Fruit fly (Drosophila melanogaster) whole organism, prepupa: ENCODE measurements around the gene opa.

Source experiments
- CG10669 ChIP-seq: fragments of 200-800 bp; sonication (Bioruptor generic); optimal IDR thresholded peaks from 3 replicates; lab custom pipeline; 2018; ENCODE audit warnings: missing biosample characterization, mild to moderate bottlenecking, missing genetic modification characterization, moderate library complexity
- CG11762 ChIP-seq: fragments of 200-800 bp; sonication (Bioruptor generic); optimal IDR thresholded peaks from 3 replicates; lab custom pipeline; 2016; ENCODE audit warnings: missing biosample characterization, missing genetic modification characterization; ENCODE audit not compliant: insufficient read depth
- CG6854 ChIP-seq: fragments of 200-800 bp; sonication (Bioruptor generic); optimal IDR thresholded peaks from 2 replicates; lab custom pipeline; 2017; ENCODE audit warnings: missing biosample characterization, mild to moderate bottlenecking, missing genetic modification characterization
- Ets21C ChIP-seq: fragments of 200-800 bp; sonication (Bioruptor generic); optimal IDR thresholded peaks from 3 replicates; lab custom pipeline; 2016; ENCODE audit warnings: missing biosample characterization, missing genetic modification characterization
- Gug ChIP-seq: fragments of 200-800 bp; sonication (Bioruptor generic); IDR thresholded peaks from 2 replicates; pipeline ENCODE4 v1.3.6; 2022; ENCODE audit warnings: missing biosample characterization, missing genetic modification characterization
- Hr4 ChIP-seq: fragments of 200-800 bp; sonication (Bioruptor generic); optimal IDR thresholded peaks from 3 replicates; lab custom pipeline; 2016; ENCODE audit warnings: missing biosample characterization, missing genetic modification characterization
- Lpt ChIP-seq: fragments of 200-800 bp; sonication (Bioruptor generic); optimal IDR thresholded peaks from 3 replicates; lab custom pipeline; 2016; ENCODE audit warnings: missing biosample characterization, missing genetic modification characterization
- Sox102F ChIP-seq: fragments of 200-800 bp; sonication (Bioruptor generic); optimal IDR thresholded peaks from 2 replicates; lab custom pipeline; 2016; ENCODE audit warnings: missing biosample characterization, mild to moderate bottlenecking, missing genetic modification characterization
- achi ChIP-seq: fragments of 200-800 bp; sonication (Bioruptor generic); optimal IDR thresholded peaks from 3 replicates; lab custom pipeline; 2016; ENCODE audit warnings: missing biosample characterization, missing genetic modification characterization
- acj6 ChIP-seq: fragments of 200-800 bp; sonication (Bioruptor generic); optimal IDR thresholded peaks from 3 replicates; lab custom pipeline; 2016; ENCODE audit warnings: missing biosample characterization, missing genetic modification characterization
- lz ChIP-seq: fragments of 200-800 bp; sonication (Bioruptor generic); optimal IDR thresholded peaks from 3 replicates; lab custom pipeline; 2016; ENCODE audit warnings: missing biosample characterization, missing genetic modification characterization
- svp ChIP-seq: fragments of 200-800 bp; sonication (Bioruptor generic); peaks from one replicate; lab custom pipeline; 2016; ENCODE audit warnings: missing biosample characterization, missing genetic modification characterization
- vri ChIP-seq: fragments of 200-800 bp; sonication (Bioruptor generic); optimal IDR thresholded peaks from 3 replicates; lab custom pipeline; 2016; ENCODE audit warnings: missing biosample characterization, mild to moderate bottlenecking, missing genetic modification characterization

DNA sequence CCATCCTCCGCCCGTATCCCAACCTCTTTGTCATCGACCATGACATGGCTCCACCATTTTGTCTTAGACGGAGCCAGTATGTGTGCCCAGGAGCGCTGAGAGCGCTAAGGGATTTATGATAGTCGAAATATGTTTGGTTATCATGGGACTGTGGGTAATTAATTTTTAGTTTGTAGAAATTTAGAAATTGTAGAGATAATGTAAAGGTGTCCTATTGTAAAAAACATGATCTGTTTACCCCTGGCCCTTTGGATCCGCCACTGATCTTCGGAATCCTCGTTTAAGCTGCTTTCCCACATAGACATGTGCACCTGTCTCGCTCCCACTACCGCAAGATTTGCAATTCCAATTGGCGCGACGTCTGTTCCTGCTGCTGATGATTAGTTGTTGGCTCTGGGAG is 49.2 kb downstream of the opa start:
- TF ChIP-seq CG10669 (peak; percentile 15), Sox102F (GFP tag; lab: Kevin White, UChicago) (no peak), acj6 (GFP tag; lab: Kevin White, UChicago) (peak; percentile 18), lz (GFP tag; lab: Kevin White, UChicago) (peak; percentile 11), svp (GFP tag; lab: Kevin White, UChicago) (no peak), Hr4 (GFP tag; lab: Kevin White, UChicago) (no peak), vri (GFP tag; lab: Kevin White, UChicago) (no peak), CG11762 (GFP tag; lab: Kevin White, UChicago) (no peak), achi (no peak), Gug (peak; percentile 39), CG6854 (GFP tag; lab: Kevin White, UChicago) (no peak), Ets21C (no peak), Lpt (GFP tag; lab: Kevin White, UChicago) (peak; percentile 15)
